Fruit fly (Drosophila melanogaster) whole organism, embryonic: ENCODE measurements around the gene CG12347.

ENCODE experiments used
- Asciz ChIP-seq: fragments of 200-800 bp; sonication (Bioruptor generic); optimal IDR thresholded peaks from 2 replicates; lab custom pipeline; 2017; ENCODE audit warnings: missing biosample characterization, mild to moderate bottlenecking, missing genetic modification characterization, missing genetic modification reagents
- Atf6 ChIP-seq: fragments of 200-800 bp; sonication (Bioruptor generic); IDR thresholded peaks from 2 replicates; pipeline ENCODE4 v1.3.6; 2022; ENCODE audit warnings: missing biosample characterization, missing genetic modification characterization
- CG12236 ChIP-seq: fragments of 200-800 bp; sonication (Bioruptor generic); optimal IDR thresholded peaks from 2 replicates; lab custom pipeline; 2016; ENCODE audit warnings: missing biosample characterization, missing genetic modification characterization
- CG12769 ChIP-seq: fragments of 200-800 bp; sonication (Bioruptor generic); optimal IDR thresholded peaks from 2 replicates; lab custom pipeline; 2019; ENCODE audit warnings: missing biosample characterization, mild to moderate bottlenecking, missing genetic modification characterization, moderate library complexity
- CG13424 ChIP-seq: fragments of 200-800 bp; sonication (Bioruptor generic); optimal IDR thresholded peaks from 2 replicates; lab custom pipeline; 2019; ENCODE audit warnings: missing biosample characterization, mild to moderate bottlenecking, missing genetic modification characterization, moderate library complexity
- CG13624 ChIP-seq: fragments of 200-800 bp; sonication (Bioruptor generic); optimal IDR thresholded peaks from 2 replicates; lab custom pipeline; 2016; ENCODE audit warnings: missing biosample characterization, missing genetic modification characterization
- CG14965 ChIP-seq: fragments of 200-800 bp; sonication (Bioruptor generic); optimal IDR thresholded peaks from 2 replicates; lab custom pipeline; 2016; ENCODE audit warnings: missing biosample characterization, missing genetic modification characterization, borderline replicate concordance
- CG17612 ChIP-seq: fragments of 200-800 bp; sonication (Bioruptor generic); IDR thresholded peaks from 2 replicates; pipeline ENCODE4 v1.3.6; 2022; ENCODE audit warnings: missing biosample characterization, missing genetic modification characterization
- CG17829 ChIP-seq: fragments of 200-800 bp; optimal IDR thresholded peaks from 2 replicates; lab custom pipeline; 2019; ENCODE audit warnings: missing biosample characterization, mild to moderate bottlenecking, missing genetic modification characterization, moderate library complexity
- CG18619 ChIP-seq: fragments of 200-800 bp; sonication (Bioruptor generic); optimal IDR thresholded peaks from 3 replicates; lab custom pipeline; 2017; ENCODE audit warnings: missing biosample characterization, mild to moderate bottlenecking, missing genetic modification characterization
- CG2889 ChIP-seq: fragments of 200-800 bp; sonication (Bioruptor generic); IDR thresholded peaks from 3 replicates; pipeline ENCODE4 v1.3.6; 2022; ENCODE audit warnings: missing biosample characterization, missing genetic modification characterization
- CG30020 ChIP-seq: fragments of 200-800 bp; optimal IDR thresholded peaks from 2 replicates; lab custom pipeline; 2019; ENCODE audit warnings: missing biosample characterization, mild to moderate bottlenecking, missing genetic modification characterization, moderate library complexity
- CG3726 ChIP-seq: fragments of 200-800 bp; sonication (Bioruptor generic); IDR thresholded peaks from 3 replicates; pipeline ENCODE4, ENCODE4 v1.3.6; 2022; ENCODE audit warnings: missing biosample characterization, missing genetic modification characterization
- CG7357 ChIP-seq: fragments of 200-800 bp; sonication (Bioruptor generic); IDR thresholded peaks from 3 replicates; pipeline ENCODE4 v1.3.6; 2022; ENCODE audit warnings: missing biosample characterization, missing genetic modification characterization
- CG7987 ChIP-seq: fragments of 200-800 bp; sonication (Bioruptor generic); optimal IDR thresholded peaks from 2 replicates; lab custom pipeline; 2018; ENCODE audit warnings: missing biosample characterization, mild to moderate bottlenecking, missing genetic modification characterization, moderate library complexity
- CG9215 ChIP-seq: fragments of 200-800 bp; sonication (Bioruptor generic); IDR thresholded peaks from 2 replicates; pipeline ENCODE4 v1.3.6; 2022; ENCODE audit warnings: missing biosample characterization, missing genetic modification characterization
- CTCF ChIP-seq: fragments of 200-800 bp; sonication (Bioruptor generic); optimal IDR thresholded peaks from 2 replicates; lab custom pipeline; 2017; ENCODE audit warnings: missing biosample characterization, mild to moderate bottlenecking, missing genetic modification characterization, moderate library complexity
- Camta ChIP-seq: fragments of 200-800 bp; sonication (Bioruptor generic); optimal IDR thresholded peaks from 2 replicates; lab custom pipeline; 2016; ENCODE audit warnings: missing biosample characterization, missing genetic modification characterization
- Ets97D ChIP-seq: fragments of 200-800 bp; sonication (Bioruptor generic); optimal IDR thresholded peaks from 3 replicates; lab custom pipeline; 2016; ENCODE audit warnings: missing biosample characterization, missing genetic modification characterization
- GATAe ChIP-seq: fragments of 200-800 bp; sonication (Bioruptor generic); conservative IDR thresholded peaks from 2 replicates; pipeline ENCODE4 v1.3.6; 2022; ENCODE audit warnings: missing biosample characterization, missing genetic modification characterization
- Gug ChIP-seq: fragments of 200-800 bp; sonication (Bioruptor generic); IDR thresholded peaks from 4 replicates; pipeline ENCODE4 v1.3.6; 2022; ENCODE audit warnings: missing biosample characterization, missing genetic modification characterization
- HLH4C ChIP-seq: fragments of 200-800 bp; sonication (Bioruptor generic); IDR thresholded peaks from 3 replicates; pipeline ENCODE4 v1.3.6; 2022; ENCODE audit warnings: missing biosample characterization, missing genetic modification characterization; ENCODE audit not compliant: partially characterized antibody
- HLHmδ ChIP-seq: fragments of 200-800 bp; sonication (Bioruptor generic); optimal IDR thresholded peaks from 2 replicates; lab custom pipeline; 2018; ENCODE audit warnings: missing biosample characterization, mild to moderate bottlenecking, missing genetic modification characterization, moderate library complexity
- Hand ChIP-seq: fragments of 200-800 bp; sonication (Bioruptor generic); optimal IDR thresholded peaks from 2 replicates; lab custom pipeline; 2017; ENCODE audit warnings: mild to moderate bottlenecking, missing biosample characterization, missing genetic modification reagents, missing genetic modification characterization
- Hmx ChIP-seq: fragments of 200-800 bp; sonication (Bioruptor generic); optimal IDR thresholded peaks from 2 replicates; lab custom pipeline; 2016; ENCODE audit warnings: missing biosample characterization, missing genetic modification characterization
- MESR4 ChIP-seq: fragments of 200-800 bp; sonication (Bioruptor generic); optimal IDR thresholded peaks from 2 replicates; lab custom pipeline; 2018; ENCODE audit warnings: missing biosample characterization, mild to moderate bottlenecking, missing genetic modification characterization, moderate library complexity
- Opbp ChIP-seq: fragments of 200-800 bp; sonication (Bioruptor generic); IDR thresholded peaks from 3 replicates; pipeline ENCODE4 v1.3.6; 2022; ENCODE audit warnings: missing biosample characterization, missing genetic modification characterization; ENCODE audit not compliant: partially characterized antibody
- Xbp1 ChIP-seq: fragments of 200-800 bp; sonication (Bioruptor generic); optimal IDR thresholded peaks from 3 replicates; lab custom pipeline; 2016; ENCODE audit warnings: missing biosample characterization, mild to moderate bottlenecking, missing genetic modification characterization
- az2 ChIP-seq: fragments of 200-800 bp; sonication (Bioruptor generic); optimal IDR thresholded peaks from 3 replicates; lab custom pipeline; 2016; ENCODE audit warnings: missing biosample characterization, missing genetic modification characterization
- bigmax ChIP-seq: fragments of 200-800 bp; sonication (Bioruptor generic); optimal IDR thresholded peaks from 2 replicates; lab custom pipeline; 2018; ENCODE audit warnings: missing biosample characterization, mild to moderate bottlenecking, missing genetic modification characterization
- bsh ChIP-seq, 2 experiments: fragments of 200-800 bp; sonication (Bioruptor generic); optimal IDR thresholded peaks; 2 replicates each; lab custom pipeline; 2017 to 2018; ENCODE audit warnings: mild to moderate bottlenecking in 2 of 2, missing biosample characterization in 2 of 2, missing genetic modification characterization in 2 of 2, moderate library complexity in 1 of 2
- cwo ChIP-seq: fragments of 200-800 bp; sonication (Bioruptor generic); optimal IDR thresholded peaks from 3 replicates; lab custom pipeline; 2017; ENCODE audit warnings: missing biosample characterization, missing genetic modification characterization, mild to moderate bottlenecking, moderate library complexity, missing genetic modification reagents
- da ChIP-seq: fragments of 200-800 bp; sonication (Bioruptor generic); optimal IDR thresholded peaks from 2 replicates; lab custom pipeline; 2016; ENCODE audit warnings: missing biosample characterization, missing genetic modification characterization
- dan ChIP-seq: fragments of 200-800 bp; sonication (Bioruptor generic); IDR thresholded peaks from 2 replicates; pipeline ENCODE4 v1.3.6; 2022; ENCODE audit warnings: missing biosample characterization, missing genetic modification characterization
- dati ChIP-seq: fragments of 200-800 bp; sonication (Bioruptor generic); IDR thresholded peaks from 2 replicates; pipeline ENCODE4 v1.3.6; 2022; ENCODE audit warnings: missing biosample characterization, missing genetic modification characterization
- dmrt99B ChIP-seq: fragments of 200-800 bp; sonication (Bioruptor generic); optimal IDR thresholded peaks from 2 replicates; lab custom pipeline; 2018; ENCODE audit warnings: missing biosample characterization, mild to moderate bottlenecking, missing genetic modification characterization, moderate library complexity
- en ChIP-seq: fragments of 200-800 bp; sonication (Bioruptor generic); optimal IDR thresholded peaks from 2 replicates; lab custom pipeline; 2016; ENCODE audit warnings: missing biosample characterization, missing genetic modification characterization
- fd64A ChIP-seq: fragments of 200-800 bp; sonication (Bioruptor generic); optimal IDR thresholded peaks from 3 replicates; lab custom pipeline; 2018; ENCODE audit warnings: missing biosample characterization, mild to moderate bottlenecking, missing genetic modification characterization
- fru ChIP-seq: fragments of >200 bp; optimal IDR thresholded peaks from 2 replicates; lab custom pipeline; 2017
- gcm ChIP-seq: fragments of 200-800 bp; sonication (Bioruptor generic); optimal IDR thresholded peaks from 2 replicates; lab custom pipeline; 2019; ENCODE audit warnings: missing biosample characterization, mild to moderate bottlenecking, missing genetic modification characterization, moderate library complexity
- hbn ChIP-seq: fragments of 200-800 bp; sonication (Bioruptor generic); IDR thresholded peaks from 2 replicates; pipeline ENCODE4 v1.3.6; 2022; ENCODE audit warnings: missing biosample characterization, missing genetic modification characterization; ENCODE audit not compliant: partially characterized antibody
- kah ChIP-seq: fragments of 200-800 bp; sonication (Bioruptor generic); optimal IDR thresholded peaks from 2 replicates; lab custom pipeline; 2018; ENCODE audit warnings: missing biosample characterization, mild to moderate bottlenecking, missing genetic modification characterization
- org-1 ChIP-seq: fragments of 200-800 bp; sonication (Bioruptor generic); optimal IDR thresholded peaks from 2 replicates; lab custom pipeline; 2017; ENCODE audit warnings: missing biosample characterization, missing genetic modification characterization
- pan ChIP-seq, 4 experiments: fragments of >200 bp in 3 of 4; fragments of 200-800 bp in 1 of 4; sonication (Bioruptor generic) in 1 of 4; optimal IDR thresholded peaks in 3 of 4; IDR thresholded peaks in 1 of 4; 2 replicates each; pipeline versions ENCODE4 v1.3.6 to Lab custom; 2017 to 2022; ENCODE audit warnings: missing biosample characterization in 2 of 4, missing genetic modification characterization in 2 of 4, mixed read lengths in 1 of 4
- pfk ChIP-seq: fragments of 200-800 bp; sonication (Bioruptor generic); optimal IDR thresholded peaks from 2 replicates; lab custom pipeline; 2018; ENCODE audit warnings: missing biosample characterization, mild to moderate bottlenecking, missing genetic modification characterization, moderate library complexity
- prd ChIP-seq, 3 experiments: fragments of >200 bp in 2 of 3; fragments of 200-800 bp in 1 of 3; sonication (Bioruptor generic) in 1 of 3; optimal IDR thresholded peaks in 2 of 3; IDR thresholded peaks in 1 of 3; 2 replicates in 2 of 3; 3 replicates in 1 of 3; pipeline versions ENCODE4 v1.3.6 to Lab custom; 2017 to 2022; ENCODE audit warnings: missing biosample characterization in 1 of 3, missing genetic modification characterization in 1 of 3
- repo ChIP-seq: fragments of 200-800 bp; sonication (Bioruptor generic); optimal IDR thresholded peaks from 2 replicates; lab custom pipeline; 2016; ENCODE audit warnings: missing biosample characterization, missing genetic modification characterization
- sd ChIP-seq: fragments of 200-800 bp; sonication (Bioruptor generic); optimal IDR thresholded peaks from 3 replicates; lab custom pipeline; 2018; ENCODE audit warnings: missing biosample characterization, mild to moderate bottlenecking, missing genetic modification characterization, moderate library complexity
- sna ChIP-seq: fragments of 200-800 bp; sonication (Bioruptor generic); IDR thresholded peaks from 2 replicates; pipeline ENCODE4 v1.3.6; 2022; ENCODE audit warnings: missing biosample characterization, missing genetic modification characterization; ENCODE audit not compliant: partially characterized antibody
- stc ChIP-seq: fragments of 200-800 bp; sonication (Bioruptor generic); IDR thresholded peaks from 2 replicates; pipeline ENCODE4 v1.3.6; 2022; ENCODE audit warnings: missing biosample characterization, missing genetic modification characterization
- usp ChIP-seq: fragments of >200 bp; optimal IDR thresholded peaks from 2 replicates; lab custom pipeline; 2017; ENCODE audit warnings: missing biosample characterization, missing genetic modification characterization

Gene CG12347

DNA sequence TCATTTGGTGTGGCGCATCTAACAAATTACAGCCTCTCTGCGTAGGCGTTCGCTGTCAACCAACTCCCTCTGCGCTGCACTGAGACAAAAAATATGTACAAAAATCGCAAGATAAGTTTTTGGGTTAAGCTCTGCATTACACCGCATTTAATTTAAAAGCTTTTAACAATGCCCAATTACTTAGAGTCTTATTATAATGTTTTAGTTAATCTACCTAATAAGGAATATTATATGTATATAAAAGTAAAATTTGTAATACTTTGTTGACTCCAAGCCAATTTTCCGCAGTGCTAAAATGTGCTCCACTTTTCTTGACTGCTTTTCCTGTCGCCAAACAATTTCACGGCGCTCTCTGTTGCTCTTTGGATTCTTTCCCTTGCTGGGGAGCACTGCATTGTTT, 49.5 kb downstream of the CG12347 start (continued):
- peak; percentile 51 for TF ChIP-seq Atf6
- no peak for TF ChIP-seq dan
- no peak for TF ChIP-seq CG7357 (GFP tag; lab: Robert Waterston, UW)
- TF ChIP-seq bigmax (GFP tag; lab: Kevin White, UChicago) = no peak
- peak; percentile 33 for TF ChIP-seq Asciz (GFP tag; lab: Kevin White, UChicago)
- peak; percentile 37 for TF ChIP-seq CG18619 (GFP tag; lab: Kevin White, UChicago)
- no peak for TF ChIP-seq pan (optimal IDR thresholded peaks at IDR 0.05; lab: Kevin White, UChicago)
- peak in 1 of 2 experiments; percentile 50 for TF ChIP-seq pan (GFP tag; optimal IDR thresholded peaks at IDR 0.05 in 1 of 2, IDR thresholded peaks at IDR 0.05 in 1 of 2)
- no peak for TF ChIP-seq dati
- TF ChIP-seq da (GFP tag; lab: Kevin White, UChicago) = no peak
- no peak for TF ChIP-seq CG9215
- TF ChIP-seq org-1 (GFP tag; lab: Kevin White, UChicago) = peak; percentile 27
- no peak for TF ChIP-seq CG2889 (GFP tag; lab: Robert Waterston, UW)
- no peak for TF ChIP-seq en (GFP tag; lab: Kevin White, UChicago)
- no peak for TF ChIP-seq Ets97D (GFP tag; lab: Kevin White, UChicago)
- peak; percentile 21 for TF ChIP-seq gcm (GFP tag; lab: Kevin White, UChicago)
- TF ChIP-seq fru (lab: Kevin White, UChicago) = no peak
- TF ChIP-seq Gug = no peak
- TF ChIP-seq hbn (GFP tag; lab: Robert Waterston, UW) = no peak
- TF ChIP-seq CG7987 (GFP tag; lab: Kevin White, UChicago) = no peak
- TF ChIP-seq pfk (GFP tag; lab: Kevin White, UChicago) = no peak
- TF ChIP-seq Camta (GFP tag; lab: Kevin White, UChicago) = no peak
- TF ChIP-seq CG12769 = no peak
- peak; percentile 51 for TF ChIP-seq CG13424 (tag; lab: Kevin White, UChicago)
- no peak for TF ChIP-seq HLHmδ (GFP tag; lab: Kevin White, UChicago)
- peak in 1 of 2 experiments; percentile 66 for TF ChIP-seq bsh (GFP tag; optimal IDR thresholded peaks at IDR 0.05; lab: Kevin White, UChicago)
- TF ChIP-seq prd (optimal IDR thresholded peaks at IDR 0.05; lab: Kevin White, UChicago) = no peak
- peak; percentile 37; the same call in 2 of the 3 replicates for TF ChIP-seq prd (GFP tag; IDR thresholded peaks at IDR 0.05; lab: Robert Waterston, UW)
- TF ChIP-seq CTCF (GFP tag; lab: Kevin White, UChicago) = no peak
- TF ChIP-seq usp (GFP tag; lab: Kevin White, UChicago) = no peak
- no peak for TF ChIP-seq CG12236 (GFP tag; lab: Kevin White, UChicago)
- no peak for TF ChIP-seq GATAe
- TF ChIP-seq fd64A = no peak
- peak; percentile 23 for TF ChIP-seq CG17829 (tag; lab: Kevin White, UChicago)
- TF ChIP-seq CG14965 (GFP tag; lab: Kevin White, UChicago) = no peak
- TF ChIP-seq repo (GFP tag; lab: Kevin White, UChicago) = no peak
- no peak for TF ChIP-seq CG17612 (GFP tag; lab: Robert Waterston, UW)
- TF ChIP-seq Hand (GFP tag; lab: Kevin White, UChicago) = peak; percentile 53
- TF ChIP-seq HLH4C = no peak
- no peak for TF ChIP-seq CG30020
- TF ChIP-seq stc (GFP tag; lab: Robert Waterston, UW) = no peak
- TF ChIP-seq Hmx (GFP tag; lab: Kevin White, UChicago) = no peak
- TF ChIP-seq dmrt99B (tag; lab: Kevin White, UChicago) = peak; percentile 69
- peak; percentile 28 for TF ChIP-seq az2 (GFP tag; lab: Kevin White, UChicago)
- TF ChIP-seq Opbp (GFP tag; lab: Robert Waterston, UW) = no peak
- no peak for TF ChIP-seq sd (tag; lab: Kevin White, UChicago)
- no peak for TF ChIP-seq MESR4 (GFP tag; lab: Kevin White, UChicago)
- TF ChIP-seq Xbp1 (GFP tag; lab: Kevin White, UChicago) = peak; percentile 45
- TF ChIP-seq CG13624 (GFP tag; lab: Kevin White, UChicago) = no peak
- no peak for TF ChIP-seq CG3726 (GFP tag; lab: Robert Waterston, UW)
- TF ChIP-seq kah (GFP tag; lab: Kevin White, UChicago) = no peak
- peak; percentile 41 for TF ChIP-seq cwo (GFP tag; lab: Kevin White, UChicago)
- no peak for TF ChIP-seq sna (GFP tag; lab: Robert Waterston, UW)
